Fruit fly (Drosophila melanogaster) whole organism, embryonic: ENCODE data around the gene Cep135.

ENCODE experiments used
- ATbp ChIP-seq: fragments of 200-800 bp; sonication (Bioruptor generic); optimal IDR thresholded peaks from 2 replicates; lab custom pipeline; 2017; ENCODE audit warnings: missing biosample characterization, mild to moderate bottlenecking, missing genetic modification characterization, missing genetic modification reagents
- Adf1 ChIP-seq: fragments of 200-800 bp; sonication (Bioruptor generic); IDR thresholded peaks from 2 replicates; pipeline ENCODE4 v1.3.6; 2022; ENCODE audit warnings: missing biosample characterization, missing genetic modification characterization
- Blimp-1 ChIP-seq: fragments of 200-800 bp; sonication (Bioruptor generic); optimal IDR thresholded peaks from 3 replicates; lab custom pipeline; 2018; ENCODE audit warnings: missing biosample characterization, missing genetic modification characterization, mild to moderate bottlenecking, moderate library complexity, missing genetic modification reagents
- CG10366 ChIP-seq: fragments of 200-800 bp; sonication (Bioruptor generic); IDR thresholded peaks from 2 replicates; pipeline ENCODE4 v1.3.6; 2022; ENCODE audit warnings: missing biosample characterization, missing genetic modification characterization
- CG11695 ChIP-seq: fragments of 200-800 bp; sonication (Bioruptor generic); IDR thresholded peaks from 3 replicates; pipeline ENCODE4 v1.3.6; 2022; ENCODE audit warnings: missing biosample characterization, missing genetic modification characterization
- CG12071 ChIP-seq: fragments of 200-800 bp; sonication (Bioruptor generic); optimal IDR thresholded peaks from 3 replicates; lab custom pipeline; 2018; ENCODE audit warnings: missing biosample characterization, mild to moderate bottlenecking, missing genetic modification characterization
- CG1233 ChIP-seq: fragments of 200-800 bp; sonication (Bioruptor generic); optimal IDR thresholded peaks from 4 replicates; lab custom pipeline; 2018; ENCODE audit warnings: missing biosample characterization, mild to moderate bottlenecking, missing genetic modification characterization
- CG13123 ChIP-seq: fragments of 200-800 bp; sonication (Bioruptor generic); optimal IDR thresholded peaks from 2 replicates; lab custom pipeline; 2016; ENCODE audit warnings: missing biosample characterization, missing genetic modification characterization
- CG13775 ChIP-seq: fragments of 200-800 bp; sonication (Bioruptor generic); optimal IDR thresholded peaks from 3 replicates; lab custom pipeline; 2017; ENCODE audit warnings: missing biosample characterization, mild to moderate bottlenecking, missing genetic modification characterization
- CG16813 ChIP-seq: fragments of 200-800 bp; sonication (Bioruptor generic); IDR thresholded peaks from 3 replicates; pipeline ENCODE4 v1.3.6; 2022; ENCODE audit warnings: missing biosample characterization, missing genetic modification characterization; ENCODE audit not compliant: partially characterized antibody
- CG2678 ChIP-seq: fragments of 200-800 bp; sonication (Bioruptor generic); optimal IDR thresholded peaks from 3 replicates; lab custom pipeline; 2019; ENCODE audit warnings: missing biosample characterization, mild to moderate bottlenecking, missing genetic modification characterization, moderate library complexity
- CG31388 ChIP-seq: fragments of 200-800 bp; sonication (Bioruptor generic); optimal IDR thresholded peaks from 2 replicates; lab custom pipeline; 2016; ENCODE audit warnings: missing biosample characterization, missing genetic modification characterization
- CG3407 ChIP-seq: fragments of 200-800 bp; sonication (Bioruptor generic); optimal IDR thresholded peaks from 2 replicates; lab custom pipeline; 2018; ENCODE audit warnings: missing biosample characterization, mild to moderate bottlenecking, missing genetic modification characterization
- CG3726 ChIP-seq: fragments of 200-800 bp; sonication (Bioruptor generic); IDR thresholded peaks from 3 replicates; pipeline ENCODE4, ENCODE4 v1.3.6; 2022; ENCODE audit warnings: missing biosample characterization, missing genetic modification characterization
- CG3995 ChIP-seq: fragments of 200-800 bp; sonication (Bioruptor generic); optimal IDR thresholded peaks from 3 replicates; lab custom pipeline; 2016; ENCODE audit warnings: missing biosample characterization, missing genetic modification characterization
- CG4282 ChIP-seq: fragments of 200-800 bp; sonication (Bioruptor generic); optimal IDR thresholded peaks from 2 replicates; lab custom pipeline; 2016; ENCODE audit warnings: missing biosample characterization, missing genetic modification characterization
- CG4404 ChIP-seq: fragments of 200-800 bp; sonication (Bioruptor generic); IDR thresholded peaks from 2 replicates; pipeline ENCODE4 v1.3.6; 2022; ENCODE audit warnings: missing biosample characterization, missing genetic modification characterization
- CG5245 ChIP-seq: fragments of 200-800 bp; sonication (Bioruptor generic); optimal IDR thresholded peaks from 3 replicates; lab custom pipeline; 2016; ENCODE audit warnings: missing biosample characterization, missing genetic modification characterization
- CG6175 ChIP-seq: fragments of 200-800 bp; sonication (Bioruptor generic); IDR thresholded peaks from 3 replicates; pipeline ENCODE4 v1.3.6; 2022; ENCODE audit warnings: missing biosample characterization, missing genetic modification characterization
- CG6813 ChIP-seq: fragments of 200-800 bp; sonication (Bioruptor generic); optimal IDR thresholded peaks from 2 replicates; lab custom pipeline; 2017; ENCODE audit warnings: missing biosample characterization, missing genetic modification characterization, mild to moderate bottlenecking, moderate library complexity, missing genetic modification reagents
- CG8359 ChIP-seq: fragments of 200-800 bp; sonication (Bioruptor generic); optimal IDR thresholded peaks from 2 replicates; lab custom pipeline; 2017; ENCODE audit warnings: missing biosample characterization, mild to moderate bottlenecking, missing genetic modification characterization, borderline replicate concordance
- CG9437 ChIP-seq: fragments of 200-800 bp; sonication (Bioruptor generic); optimal IDR thresholded peaks from 2 replicates; lab custom pipeline; 2018; ENCODE audit warnings: missing biosample characterization, mild to moderate bottlenecking, missing genetic modification characterization
- Dek ChIP-seq: fragments of 200-800 bp; sonication (Bioruptor generic); optimal IDR thresholded peaks from 3 replicates; lab custom pipeline; 2019; ENCODE audit warnings: missing biosample characterization, mild to moderate bottlenecking, missing genetic modification characterization, moderate library complexity
- Hmr ChIP-seq: fragments of 200-800 bp; sonication (Bioruptor generic); optimal IDR thresholded peaks from 3 replicates; lab custom pipeline; 2017; ENCODE audit warnings: mild to moderate bottlenecking, missing biosample characterization, missing genetic modification reagents, missing genetic modification characterization
- MESR4 ChIP-seq: fragments of 200-800 bp; sonication (Bioruptor generic); optimal IDR thresholded peaks from 2 replicates; lab custom pipeline; 2018; ENCODE audit warnings: missing biosample characterization, mild to moderate bottlenecking, missing genetic modification characterization, moderate library complexity
- Mad ChIP-seq: fragments of 200-800 bp; sonication (Bioruptor generic); optimal IDR thresholded peaks from 2 replicates; lab custom pipeline; 2016; ENCODE audit warnings: missing biosample characterization, missing genetic modification characterization
- NFAT ChIP-seq: fragments of 200-800 bp; sonication (Bioruptor generic); IDR thresholded peaks from 2 replicates; pipeline ENCODE4 v1.3.6; 2022; ENCODE audit warnings: missing biosample characterization, missing genetic modification characterization
- Ssrp ChIP-seq: fragments of 200-800 bp; sonication (Bioruptor generic); optimal IDR thresholded peaks from 2 replicates; lab custom pipeline; 2018; ENCODE audit warnings: missing biosample characterization, mild to moderate bottlenecking, missing genetic modification characterization, moderate library complexity
- ap ChIP-seq: fragments of 200-800 bp; sonication (Bioruptor generic); IDR thresholded peaks from 2 replicates; pipeline ENCODE4 v1.3.6; 2022; ENCODE audit warnings: missing biosample characterization, missing genetic modification characterization
- bsh ChIP-seq, 2 experiments: fragments of 200-800 bp; sonication (Bioruptor generic); optimal IDR thresholded peaks; 2 replicates each; lab custom pipeline; 2017 to 2018; ENCODE audit warnings: mild to moderate bottlenecking in 2 of 2, missing biosample characterization in 2 of 2, missing genetic modification characterization in 2 of 2, moderate library complexity in 1 of 2
- btn ChIP-seq: fragments of 200-800 bp; sonication (Bioruptor generic); optimal IDR thresholded peaks from 2 replicates; lab custom pipeline; 2016; ENCODE audit warnings: missing biosample characterization, missing genetic modification characterization
- cato ChIP-seq: fragments of 200-800 bp; sonication (Bioruptor generic); optimal IDR thresholded peaks from 2 replicates; lab custom pipeline; 2016; ENCODE audit warnings: missing biosample characterization, missing genetic modification characterization, borderline replicate concordance
- dati ChIP-seq: fragments of 200-800 bp; sonication (Bioruptor generic); IDR thresholded peaks from 2 replicates; pipeline ENCODE4 v1.3.6; 2022; ENCODE audit warnings: missing biosample characterization, missing genetic modification characterization
- disco-r ChIP-seq: fragments of 200-800 bp; sonication (Bioruptor generic); optimal IDR thresholded peaks from 2 replicates; lab custom pipeline; 2016; ENCODE audit warnings: missing biosample characterization, missing genetic modification characterization
- eyg ChIP-seq: fragments of 200-800 bp; sonication (Bioruptor generic); optimal IDR thresholded peaks from 3 replicates; lab custom pipeline; 2016; ENCODE audit warnings: missing biosample characterization, missing genetic modification characterization
- gcm ChIP-seq: fragments of 200-800 bp; sonication (Bioruptor generic); optimal IDR thresholded peaks from 2 replicates; lab custom pipeline; 2019; ENCODE audit warnings: missing biosample characterization, mild to moderate bottlenecking, missing genetic modification characterization, moderate library complexity
- gt ChIP-seq: fragments of 200-800 bp; sonication (Bioruptor generic); IDR thresholded peaks from 2 replicates; pipeline ENCODE4 v1.3.6; 2022; ENCODE audit warnings: missing biosample characterization, missing genetic modification characterization
- hkb ChIP-seq, 2 experiments: fragments of 200-800 bp in 1 of 2; fragments of >200 bp in 1 of 2; sonication (Bioruptor generic) in 1 of 2; IDR thresholded peaks in 1 of 2; optimal IDR thresholded peaks in 1 of 2; 2 replicates each; pipeline versions ENCODE4 v1.3.6 to Lab custom; 2017 to 2022; ENCODE audit warnings: missing biosample characterization in 1 of 2, missing genetic modification characterization in 1 of 2
- klu ChIP-seq: fragments of 200-800 bp; sonication (Bioruptor generic); IDR thresholded peaks from 2 replicates; pipeline ENCODE4 v1.3.6; 2022; ENCODE audit warnings: missing biosample characterization, missing genetic modification characterization
- mld ChIP-seq: fragments of 200-800 bp; sonication (Bioruptor generic); IDR thresholded peaks from 3 replicates; pipeline ENCODE4 v1.3.6; 2022; ENCODE audit warnings: missing biosample characterization, missing genetic modification characterization; ENCODE audit not compliant: partially characterized antibody
- nerfin-2 ChIP-seq: fragments of 200-800 bp; sonication (Bioruptor generic); IDR thresholded peaks from 2 replicates; pipeline ENCODE4 v1.3.6; 2022; ENCODE audit warnings: missing biosample characterization, missing genetic modification characterization; ENCODE audit not compliant: partially characterized antibody
- nmo ChIP-seq: fragments of 200-800 bp; sonication (Bioruptor generic); optimal IDR thresholded peaks from 2 replicates; lab custom pipeline; 2018; ENCODE audit warnings: missing biosample characterization, mild to moderate bottlenecking, missing genetic modification characterization, moderate library complexity
- pb ChIP-seq: fragments of 200-800 bp; sonication (Bioruptor generic); optimal IDR thresholded peaks from 3 replicates; lab custom pipeline; 2016; ENCODE audit warnings: missing biosample characterization, missing genetic modification characterization
- schlank ChIP-seq: fragments of 200-800 bp; sonication (Bioruptor generic); optimal IDR thresholded peaks from 2 replicates; lab custom pipeline; 2018; ENCODE audit warnings: missing biosample characterization, mild to moderate bottlenecking, missing genetic modification characterization
- shn ChIP-seq: fragments of 200-800 bp; sonication (Bioruptor generic); optimal IDR thresholded peaks from 3 replicates; lab custom pipeline; 2016; ENCODE audit warnings: missing biosample characterization, missing genetic modification characterization
- sisA ChIP-seq: fragments of 200-800 bp; sonication (Bioruptor generic); IDR thresholded peaks from 2 replicates; pipeline ENCODE4 v1.3.6; 2022; ENCODE audit warnings: missing biosample characterization, missing genetic modification characterization
- tx ChIP-seq: fragments of 200-800 bp; sonication (Bioruptor generic); optimal IDR thresholded peaks from 2 replicates; lab custom pipeline; 2016; ENCODE audit warnings: missing biosample characterization, missing genetic modification characterization
- wor ChIP-seq: fragments of 200-800 bp; sonication (Bioruptor generic); IDR thresholded peaks from 2 replicates; pipeline ENCODE4 v1.3.6; 2022; ENCODE audit warnings: missing biosample characterization, missing genetic modification characterization
- yki ChIP-seq: fragments of >200 bp; optimal IDR thresholded peaks from 3 replicates; lab custom pipeline; 2018

Gene Cep135

dm6 chr3L:15104849-15105555 lies 11.5 kb upstream of the Cep135 start (continued):
- peak; percentile 6 for TF ChIP-seq gcm (GFP tag; lab: Kevin White, UChicago)
- peak; percentile 32 for TF ChIP-seq CG12071 (GFP tag; lab: Kevin White, UChicago)
- TF ChIP-seq cato (GFP tag; lab: Kevin White, UChicago): peak; percentile 0
- TF ChIP-seq CG16813 (GFP tag; lab: Robert Waterston, UW): no peak
- TF ChIP-seq hkb (optimal IDR thresholded peaks at IDR 0.05; lab: Kevin White, UChicago): no peak
- TF ChIP-seq hkb (GFP tag; IDR thresholded peaks at IDR 0.05; lab: Robert Waterston, UW): peak; percentile 53
- TF ChIP-seq wor (GFP tag; lab: Robert Waterston, UW): no peak
- no peak for TF ChIP-seq CG5245 (GFP tag; lab: Kevin White, UChicago)
- TF ChIP-seq klu: peak; percentile 62; the same call in 1 of the 2 replicates
- TF ChIP-seq Adf1 (GFP tag; lab: Robert Waterston, UW): peak; percentile 10; the same call in 1 of the 2 replicates
- TF ChIP-seq Blimp-1 (GFP tag; lab: Kevin White, UChicago): peak; percentile 3
- TF ChIP-seq nmo (GFP tag; lab: Kevin White, UChicago): peak; percentile 47
- TF ChIP-seq schlank: no peak
- TF ChIP-seq CG4404 (GFP tag; lab: Robert Waterston, UW): peak; percentile 44; the same call in 1 of the 2 replicates
- peak; percentile 6 for TF ChIP-seq tx (GFP tag; lab: Kevin White, UChicago)
- no peak for TF ChIP-seq CG13123 (GFP tag; lab: Kevin White, UChicago)
- TF ChIP-seq CG8359 (GFP tag; lab: Kevin White, UChicago): no peak
- TF ChIP-seq mld: no peak
- no peak for TF ChIP-seq btn
- TF ChIP-seq CG13775 (GFP tag; lab: Kevin White, UChicago): peak; percentile 53
- TF ChIP-seq CG31388 (GFP tag; lab: Kevin White, UChicago): no peak
- TF ChIP-seq eyg (GFP tag; lab: Kevin White, UChicago): peak; percentile 33
- TF ChIP-seq ap: peak; percentile 28; the same call in 1 of the 2 replicates
- TF ChIP-seq CG10366 (GFP tag; lab: Robert Waterston, UW): peak; percentile 47; the same call in 1 of the 2 replicates
- TF ChIP-seq CG6813 (GFP tag; lab: Kevin White, UChicago): peak; percentile 31
- TF ChIP-seq CG3995 (GFP tag; lab: Kevin White, UChicago): no peak
- peak; percentile 32 for TF ChIP-seq CG9437
- peak; percentile 70; the same call in 2 of the 3 replicates for TF ChIP-seq CG11695
- TF ChIP-seq CG1233: no peak
- peak; percentile 48 to 87 for TF ChIP-seq bsh (GFP tag; optimal IDR thresholded peaks at IDR 0.05; lab: Kevin White, UChicago)
- no peak for TF ChIP-seq disco-r (GFP tag; lab: Kevin White, UChicago)
- TF ChIP-seq Hmr (GFP tag; lab: Kevin White, UChicago): peak; percentile 77
- TF ChIP-seq CG2678 (tag; lab: Kevin White, UChicago): peak; percentile 70
- TF ChIP-seq CG4282 (GFP tag; lab: Kevin White, UChicago): no peak
- TF ChIP-seq CG3726 (GFP tag; lab: Robert Waterston, UW): no peak
- TF ChIP-seq sisA (GFP tag; lab: Robert Waterston, UW): peak; percentile 61
- no peak for TF ChIP-seq dati (GFP tag; lab: Robert Waterston, UW)
- no peak for TF ChIP-seq Dek
- peak; percentile 51 for TF ChIP-seq Ssrp (tag; lab: Kevin White, UChicago)
- peak; percentile 6 for TF ChIP-seq ATbp
- TF ChIP-seq yki (lab: Kevin White, UChicago): no peak
- TF ChIP-seq MESR4 (GFP tag; lab: Kevin White, UChicago): no peak
- TF ChIP-seq gt: 0 out of 2 replicates have a peak, but pooled peaks have one; percentile 61
- no peak; the same call in none of the 3 replicates for TF ChIP-seq CG6175
- no peak for TF ChIP-seq NFAT
- peak; percentile 64 for TF ChIP-seq shn (GFP tag; lab: Kevin White, UChicago)
- peak; percentile 1 for TF ChIP-seq CG3407 (GFP tag; lab: Kevin White, UChicago)
- peak; percentile 50 for TF ChIP-seq pb (GFP tag; lab: Kevin White, UChicago)
- TF ChIP-seq nerfin-2 (GFP tag; lab: Robert Waterston, UW): no peak
- peak; percentile 42 for TF ChIP-seq Mad (GFP tag; lab: Kevin White, UChicago)
